Fruit fly (Drosophila melanogaster) whole organism, adult: ENCODE measurements around the gene CG32270.

Experiments used
- CG11617 ChIP-seq: fragments of 200-800 bp; sonication (Bioruptor generic); optimal IDR thresholded peaks from 2 replicates; lab custom pipeline; 2017; ENCODE audit warnings: mild to moderate bottlenecking, missing biosample characterization, missing genetic modification reagents, missing genetic modification characterization
- CG33017 ChIP-seq: fragments of 200-800 bp; sonication (Bioruptor generic); optimal IDR thresholded peaks from 2 replicates; lab custom pipeline; 2018; ENCODE audit warnings: missing biosample characterization, mild to moderate bottlenecking, missing genetic modification characterization, moderate library complexity

DNA sequence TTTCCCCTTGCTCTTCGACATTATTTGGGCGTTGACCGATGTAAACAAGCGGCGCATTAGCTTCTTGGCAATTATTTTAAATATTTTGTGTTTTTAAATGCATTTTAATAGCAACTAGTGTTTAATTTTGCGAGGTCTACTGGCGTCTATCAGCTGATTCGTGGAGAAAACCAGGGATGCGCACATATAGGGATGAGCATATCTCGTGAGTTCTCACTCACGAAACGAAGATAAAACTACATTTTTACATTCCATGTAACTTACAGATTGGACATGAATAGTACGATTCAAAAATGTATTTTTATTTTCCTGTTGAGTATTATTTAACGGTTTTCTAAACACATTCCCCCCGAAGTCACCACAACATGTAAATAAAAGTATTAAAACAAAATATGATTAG, 11.3 kb downstream of the CG32270 start, which contains the start of gene CG14966:
- TF ChIP-seq CG11617 (GFP tag; lab: Kevin White, UChicago) (peak; percentile 40), CG33017 (tag; lab: Kevin White, UChicago) (peak; percentile 6)
